Fruit fly (Drosophila melanogaster) whole organism, embryonic: ENCODE measurements around the gene CG5050.

Experiments used
- Aef1 ChIP-seq: fragments of 200-800 bp; sonication (Bioruptor generic); IDR thresholded peaks from 3 replicates; pipeline ENCODE4 v1.3.6; 2022; ENCODE audit warnings: missing biosample characterization, missing genetic modification characterization
- B-H1 ChIP-seq: fragments of 200-800 bp; sonication (Bioruptor generic); IDR thresholded peaks from 3 replicates; pipeline ENCODE4 v1.3.6; 2022; ENCODE audit warnings: missing biosample characterization, missing genetic modification characterization
- Blimp-1 ChIP-seq: fragments of 200-800 bp; sonication (Bioruptor generic); optimal IDR thresholded peaks from 3 replicates; lab custom pipeline; 2018; ENCODE audit warnings: missing biosample characterization, missing genetic modification characterization, mild to moderate bottlenecking, moderate library complexity, missing genetic modification reagents
- CG10565 ChIP-seq: fragments of 200-800 bp; sonication (Bioruptor generic); optimal IDR thresholded peaks from 3 replicates; lab custom pipeline; 2016; ENCODE audit warnings: missing biosample characterization, mild to moderate bottlenecking, missing genetic modification characterization
- CG10979 ChIP-seq: fragments of 200-800 bp; sonication (Bioruptor generic); optimal IDR thresholded peaks from 2 replicates; lab custom pipeline; 2018; ENCODE audit warnings: missing biosample characterization, mild to moderate bottlenecking, missing genetic modification characterization, moderate library complexity
- CG11247 ChIP-seq: fragments of 200-800 bp; sonication (Bioruptor generic); IDR thresholded peaks from 2 replicates; pipeline ENCODE4 v1.3.6; 2022; ENCODE audit warnings: missing biosample characterization, missing genetic modification characterization
- CG12659 ChIP-seq: fragments of 200-800 bp; sonication (Bioruptor generic); optimal IDR thresholded peaks from 3 replicates; lab custom pipeline; 2017; ENCODE audit warnings: mild to moderate bottlenecking, missing biosample characterization, missing genetic modification reagents, missing genetic modification characterization
- CG15011 ChIP-seq: fragments of 200-800 bp; sonication (Bioruptor generic); optimal IDR thresholded peaks from 3 replicates; lab custom pipeline; 2018; ENCODE audit warnings: missing biosample characterization, mild to moderate bottlenecking, missing genetic modification characterization
- CG17328 ChIP-seq: fragments of 200-800 bp; sonication (Bioruptor generic); IDR thresholded peaks from 2 replicates; pipeline ENCODE4 v1.3.6; 2022; ENCODE audit warnings: missing biosample characterization, missing genetic modification characterization
- CG17568 ChIP-seq: fragments of 200-800 bp; sonication (Bioruptor generic); optimal IDR thresholded peaks from 2 replicates; lab custom pipeline; 2018; ENCODE audit warnings: missing biosample characterization, mild to moderate bottlenecking, missing genetic modification characterization, moderate library complexity
- CG17912 ChIP-seq: fragments of 200-800 bp; sonication (Bioruptor generic); optimal IDR thresholded peaks from 2 replicates; lab custom pipeline; 2018; ENCODE audit warnings: missing biosample characterization, mild to moderate bottlenecking, missing genetic modification characterization
- CG4730 ChIP-seq: fragments of 200-800 bp; sonication (Bioruptor generic); IDR thresholded peaks from 2 replicates; pipeline ENCODE4 v1.3.6; 2022; ENCODE audit warnings: missing biosample characterization, missing genetic modification characterization
- CG6654 ChIP-seq: fragments of 200-800 bp; sonication (Bioruptor generic); optimal IDR thresholded peaks from 2 replicates; lab custom pipeline; 2017; ENCODE audit warnings: missing biosample characterization, mild to moderate bottlenecking, missing genetic modification characterization
- CG6683 ChIP-seq: fragments of 200-800 bp; sonication (Bioruptor generic); optimal IDR thresholded peaks from 2 replicates; lab custom pipeline; 2017; ENCODE audit warnings: missing biosample characterization, mild to moderate bottlenecking, missing genetic modification characterization, missing genetic modification reagents
- CG6689 ChIP-seq: fragments of 200-800 bp; sonication (Bioruptor generic); IDR thresholded peaks from 2 replicates; pipeline ENCODE4 v1.3.6; 2022; ENCODE audit warnings: missing biosample characterization, missing genetic modification characterization
- CG7987 ChIP-seq: fragments of 200-800 bp; sonication (Bioruptor generic); optimal IDR thresholded peaks from 2 replicates; lab custom pipeline; 2018; ENCODE audit warnings: missing biosample characterization, mild to moderate bottlenecking, missing genetic modification characterization, moderate library complexity
- CG8924 ChIP-seq: fragments of 200-800 bp; optimal IDR thresholded peaks from 3 replicates; lab custom pipeline; 2019; ENCODE audit warnings: missing biosample characterization, mild to moderate bottlenecking, missing genetic modification characterization, moderate library complexity
- CG9727 ChIP-seq: fragments of 200-800 bp; sonication (Bioruptor generic); optimal IDR thresholded peaks from 3 replicates; lab custom pipeline; 2017; ENCODE audit warnings: missing biosample characterization, mild to moderate bottlenecking, missing genetic modification characterization
- Doc3 ChIP-seq: fragments of 200-800 bp; sonication (Bioruptor generic); IDR thresholded peaks from 3 replicates; pipeline ENCODE4 v1.3.6; 2022; ENCODE audit warnings: missing biosample characterization, missing genetic modification characterization; ENCODE audit not compliant: partially characterized antibody
- Dp ChIP-seq: fragments of 200-800 bp; sonication (Bioruptor generic); optimal IDR thresholded peaks from 2 replicates; lab custom pipeline; 2018; ENCODE audit warnings: missing biosample characterization, mild to moderate bottlenecking, missing genetic modification characterization, moderate library complexity
- Dref ChIP-seq: fragments of 200-800 bp; sonication (Bioruptor generic); IDR thresholded peaks from 2 replicates; pipeline ENCODE4 v1.3.6; 2022; ENCODE audit warnings: missing biosample characterization, missing genetic modification characterization
- H2.0 ChIP-seq: fragments of 200-800 bp; sonication (Bioruptor generic); IDR thresholded peaks from 2 replicates; pipeline ENCODE4 v1.3.6; 2022; ENCODE audit warnings: missing biosample characterization, missing genetic modification characterization
- HHEX ChIP-seq: fragments of 200-800 bp; sonication (Bioruptor generic); optimal IDR thresholded peaks from 3 replicates; lab custom pipeline; 2017; ENCODE audit warnings: missing biosample characterization, mild to moderate bottlenecking, missing genetic modification characterization, missing genetic modification reagents
- HmgD ChIP-seq: fragments of 200-800 bp; sonication (Bioruptor generic); optimal IDR thresholded peaks from 3 replicates; lab custom pipeline; 2016; ENCODE audit warnings: missing biosample characterization, missing genetic modification characterization
- MESR4 ChIP-seq: fragments of 200-800 bp; sonication (Bioruptor generic); optimal IDR thresholded peaks from 2 replicates; lab custom pipeline; 2018; ENCODE audit warnings: missing biosample characterization, mild to moderate bottlenecking, missing genetic modification characterization, moderate library complexity
- Pdp1 ChIP-seq, 2 experiments: fragments of 200-800 bp; sonication (Bioruptor generic); optimal IDR thresholded peaks; 3 replicates each; lab custom pipeline; 2016; ENCODE audit warnings: missing biosample characterization in 2 of 2, missing genetic modification characterization in 2 of 2, mild to moderate bottlenecking in 1 of 2, moderate library complexity in 1 of 2
- al ChIP-seq: fragments of 200-800 bp; sonication (Bioruptor generic); IDR thresholded peaks from 2 replicates; pipeline ENCODE4 v1.3.6; 2022; ENCODE audit warnings: missing biosample characterization, missing genetic modification characterization
- cwo ChIP-seq: fragments of 200-800 bp; sonication (Bioruptor generic); optimal IDR thresholded peaks from 3 replicates; lab custom pipeline; 2017; ENCODE audit warnings: missing biosample characterization, missing genetic modification characterization, mild to moderate bottlenecking, moderate library complexity, missing genetic modification reagents
- dm ChIP-seq: fragments of 200-800 bp; sonication (Bioruptor generic); optimal IDR thresholded peaks from 3 replicates; lab custom pipeline; 2016; ENCODE audit warnings: missing biosample characterization, missing genetic modification characterization
- dysf ChIP-seq: fragments of 200-800 bp; sonication (Bioruptor generic); IDR thresholded peaks from 3 replicates; pipeline ENCODE4 v1.3.6; 2022; ENCODE audit warnings: missing biosample characterization, missing genetic modification characterization
- gsb-n ChIP-seq: fragments of 200-800 bp; sonication (Bioruptor generic); optimal IDR thresholded peaks from 3 replicates; lab custom pipeline; 2018; ENCODE audit warnings: missing biosample characterization, mild to moderate bottlenecking, missing genetic modification characterization
- lab ChIP-seq: fragments of 200-800 bp; sonication (Bioruptor generic); optimal IDR thresholded peaks from 3 replicates; lab custom pipeline; 2017; ENCODE audit warnings: missing biosample characterization, missing genetic modification characterization, mild to moderate bottlenecking, moderate library complexity, missing genetic modification reagents
- nau ChIP-seq: fragments of 200-800 bp; sonication (Bioruptor generic); optimal IDR thresholded peaks from 3 replicates; lab custom pipeline; 2017; ENCODE audit warnings: missing biosample characterization, mild to moderate bottlenecking, missing genetic modification characterization, missing genetic modification reagents
- nom ChIP-seq: fragments of 200-800 bp; sonication (Bioruptor generic); optimal IDR thresholded peaks from 2 replicates; lab custom pipeline; 2017; ENCODE audit warnings: missing biosample characterization, missing genetic modification characterization, mild to moderate bottlenecking, moderate library complexity, missing genetic modification reagents
- sna ChIP-seq: fragments of 200-800 bp; sonication (Bioruptor generic); IDR thresholded peaks from 2 replicates; pipeline ENCODE4 v1.3.6; 2022; ENCODE audit warnings: missing biosample characterization, missing genetic modification characterization; ENCODE audit not compliant: partially characterized antibody
- stwl ChIP-seq: fragments of 200-800 bp; sonication (Bioruptor generic); optimal IDR thresholded peaks from 3 replicates; lab custom pipeline; 2018; ENCODE audit warnings: missing biosample characterization, mild to moderate bottlenecking, missing genetic modification characterization, moderate library complexity
- wek ChIP-seq: fragments of 200-800 bp; sonication (Bioruptor generic); optimal IDR thresholded peaks from 3 replicates; lab custom pipeline; 2018; ENCODE audit warnings: missing biosample characterization, mild to moderate bottlenecking, missing genetic modification characterization, moderate library complexity
- zen ChIP-seq: fragments of 200-800 bp; sonication (Bioruptor generic); optimal IDR thresholded peaks from 3 replicates; lab custom pipeline; 2018; ENCODE audit warnings: missing biosample characterization, mild to moderate bottlenecking, missing genetic modification characterization, moderate library complexity

The CG5050 gene

DNA sequence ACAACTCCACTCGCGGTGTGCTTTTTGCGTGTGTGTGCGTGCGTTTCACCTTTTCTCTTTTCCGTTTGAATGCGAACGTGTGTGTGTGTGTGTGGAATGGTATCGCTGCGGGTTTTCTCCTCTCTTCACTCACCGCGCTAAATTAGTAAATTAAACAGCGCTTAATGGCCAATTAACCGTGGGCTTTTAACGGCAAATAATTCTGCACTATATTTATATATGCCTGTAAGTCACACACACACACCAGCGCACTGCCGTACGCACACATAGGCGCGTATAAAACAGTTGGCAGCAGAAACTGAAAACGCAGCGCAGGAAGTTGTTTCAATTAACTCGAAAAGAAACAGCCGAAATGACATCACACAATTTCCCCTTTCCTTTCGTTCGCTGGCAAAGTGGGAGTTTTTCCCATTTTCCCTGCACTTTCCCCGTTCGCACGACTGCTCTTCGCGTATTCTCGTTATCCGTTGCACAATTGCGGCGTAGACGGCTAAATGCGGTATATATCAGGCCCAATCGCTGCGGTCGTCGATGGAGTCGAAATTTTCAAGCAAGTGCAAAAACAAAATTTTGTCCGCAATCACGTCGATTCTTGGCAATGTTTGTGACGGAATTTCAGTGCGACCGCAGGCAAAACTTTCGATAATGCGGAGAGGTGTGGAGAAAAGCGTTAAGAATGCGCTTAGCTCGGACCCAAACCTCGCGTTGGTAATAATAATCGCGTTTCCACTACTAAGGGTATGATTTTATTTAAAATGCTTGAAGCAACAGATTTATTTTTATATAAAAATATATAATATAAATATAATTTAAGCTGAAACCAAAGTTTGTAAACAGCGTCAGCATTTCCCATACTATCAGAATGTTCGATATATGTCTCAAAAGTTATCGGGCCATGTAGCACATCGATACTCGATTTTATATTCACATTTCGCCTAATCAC lies 20.1 kb downstream of the CG5050 start, which contains the start of gene BicD (continued):
- no peak for TF ChIP-seq CG10979 (tag; lab: Kevin White, UChicago)
- no peak for TF ChIP-seq CG11247 (GFP tag; lab: Robert Waterston, UW)
- no peak for TF ChIP-seq H2.0 (GFP tag; lab: Robert Waterston, UW)
- TF ChIP-seq Pdp1 (GFP tag; optimal IDR thresholded peaks at IDR 0.05; lab: Kevin White, UChicago) = peak in 1 of 2 experiments; percentile 62
- 0 out of 3 replicates have a peak, but pooled peaks have one; percentile 6 for TF ChIP-seq dysf
- no peak for TF ChIP-seq nau (GFP tag; lab: Kevin White, UChicago)
- 0 out of 2 replicates have a peak, but pooled peaks have one; percentile 26 for TF ChIP-seq CG17328
- peak; percentile 72; the same call in 1 of the 2 replicates for TF ChIP-seq sna (GFP tag; lab: Robert Waterston, UW)
- peak; percentile 28 for TF ChIP-seq CG9727 (GFP tag; lab: Kevin White, UChicago)
- TF ChIP-seq CG6689 (GFP tag; lab: Robert Waterston, UW) = no peak
- peak; percentile 46 for TF ChIP-seq Dp (GFP tag; lab: Kevin White, UChicago)
- peak; percentile 60; the same call in 2 of the 3 replicates for TF ChIP-seq Doc3 (GFP tag; lab: Robert Waterston, UW)
- no peak for TF ChIP-seq CG4730 (GFP tag; lab: Robert Waterston, UW)
- peak; percentile 35 for TF ChIP-seq nom
- peak; percentile 24 for TF ChIP-seq CG8924 (tag; lab: Kevin White, UChicago)
- peak; percentile 80 for TF ChIP-seq CG12659 (GFP tag; lab: Kevin White, UChicago)
- TF ChIP-seq CG6683 (GFP tag; lab: Kevin White, UChicago) = no peak
- peak; percentile 37 for TF ChIP-seq wek (GFP tag; lab: Kevin White, UChicago)
- no peak for TF ChIP-seq B-H1 (GFP tag; lab: Robert Waterston, UW)
- no peak for TF ChIP-seq dm (GFP tag; lab: Kevin White, UChicago)
- TF ChIP-seq Dref (GFP tag; lab: Robert Waterston, UW) = peak; percentile 77
- no peak for TF ChIP-seq CG17568 (GFP tag; lab: Kevin White, UChicago)
- TF ChIP-seq Aef1 (GFP tag; lab: Robert Waterston, UW) = 0 out of 3 replicates have a peak, but pooled peaks have one; percentile 12
- TF ChIP-seq CG15011 (GFP tag; lab: Kevin White, UChicago) = no peak
- peak; percentile 8 for TF ChIP-seq CG17912
- TF ChIP-seq HHEX (GFP tag; lab: Kevin White, UChicago) = peak; percentile 6
- TF ChIP-seq al (GFP tag; lab: Robert Waterston, UW) = no peak
- peak; percentile 52 for TF ChIP-seq MESR4 (GFP tag; lab: Kevin White, UChicago)
- TF ChIP-seq zen (tag; lab: Kevin White, UChicago) = peak; percentile 42
- TF ChIP-seq cwo (GFP tag; lab: Kevin White, UChicago) = no peak
- TF ChIP-seq CG7987 (GFP tag; lab: Kevin White, UChicago) = no peak
- TF ChIP-seq CG6654 (GFP tag; lab: Kevin White, UChicago) = peak; percentile 14
- TF ChIP-seq lab (GFP tag; lab: Kevin White, UChicago) = peak; percentile 31
- TF ChIP-seq stwl (tag; lab: Kevin White, UChicago) = peak; percentile 79
- TF ChIP-seq gsb-n = peak; percentile 3
- peak; percentile 2 for TF ChIP-seq Blimp-1 (GFP tag; lab: Kevin White, UChicago)
- TF ChIP-seq HmgD (GFP tag; lab: Kevin White, UChicago) = no peak
- TF ChIP-seq CG10565 (GFP tag; lab: Kevin White, UChicago) = no peak
